Fruit fly (Drosophila melanogaster): ENCODE results near the gene CG34338.

The CG34338 gene

DNA sequence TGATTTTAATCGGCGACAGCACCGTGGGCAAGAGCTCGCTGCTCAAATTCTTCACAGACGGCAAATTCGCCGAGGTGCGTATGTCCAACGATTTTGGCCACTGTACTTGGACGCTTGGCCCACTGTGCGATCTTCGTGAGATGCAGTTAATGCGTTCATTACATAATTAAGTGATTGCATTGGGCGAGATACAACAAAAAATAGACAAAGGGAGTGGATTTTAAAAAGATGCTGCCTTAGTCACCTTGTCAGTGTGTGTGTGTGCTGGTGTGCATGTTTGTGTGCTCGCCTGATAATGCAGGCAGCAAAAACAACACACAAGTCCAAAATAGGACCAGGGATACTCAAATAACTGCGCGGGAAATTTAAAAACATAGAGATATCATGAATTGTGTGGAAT is 33.3 kb upstream of the CG34338 start:
- no peak for TF ChIP-seq toe (GFP tag; optimal IDR thresholded peaks at IDR 0.05)
- TF ChIP-seq cic (GFP tag; optimal IDR thresholded peaks at IDR 0.05): no peak
- no peak for TF ChIP-seq bab1 (GFP tag; optimal IDR thresholded peaks at IDR 0.05)
- no peak for TF ChIP-seq CG1620 (GFP tag; optimal IDR thresholded peaks at IDR 0.05)
- no peak for TF ChIP-seq Clk (GFP tag; optimal IDR thresholded peaks at IDR 0.05)

dm6 chrX:7736593-7736992 is 31.9 kb upstream of the CG34338 start, which contains the start of gene Tom40:
Gene Tom40, plus strand, starts transcription at chrX:7736893.
- TF ChIP-seq CG12768 (GFP tag; optimal IDR thresholded peaks at IDR 0.05) (no peak), CG5204 (GFP tag; optimal IDR thresholded peaks at IDR 0.05) (no peak), Mnt (GFP tag; optimal IDR thresholded peaks at IDR 0.05) (no peak), CG14711 (tag; optimal IDR thresholded peaks at IDR 0.05) (no peak), cic (GFP tag; optimal IDR thresholded peaks at IDR 0.05) (no peak), Crg-1 (GFP tag; optimal IDR thresholded peaks at IDR 0.05) (no peak), kay (GFP tag; ENCODE audit: borderline replicate concordance) (no peak), CG7101 (tag; optimal IDR thresholded peaks at IDR 0.05) (no peak), pad (GFP tag; optimal IDR thresholded peaks at IDR 0.05) (no peak), CG33017 (tag; optimal IDR thresholded peaks at IDR 0.05) (no peak), CG1620 (GFP tag; optimal IDR thresholded peaks at IDR 0.05) (no peak), toe (GFP tag; optimal IDR thresholded peaks at IDR 0.05) (no peak), Hr96 (GFP tag; optimal IDR thresholded peaks at IDR 0.05) (no peak), bab1 (GFP tag; optimal IDR thresholded peaks at IDR 0.05) (no peak), cnc (optimal IDR thresholded peaks at IDR 0.05) (no peak), CG11617 (GFP tag; optimal IDR thresholded peaks at IDR 0.05) (no peak), CG7045 (GFP tag; optimal IDR thresholded peaks at IDR 0.05) (no peak), ovo (GFP tag; optimal IDR thresholded peaks at IDR 0.05) (no peak), tj (GFP tag; optimal IDR thresholded peaks at IDR 0.05) (no peak), Clk (GFP tag; optimal IDR thresholded peaks at IDR 0.05) (no peak)

DNA sequence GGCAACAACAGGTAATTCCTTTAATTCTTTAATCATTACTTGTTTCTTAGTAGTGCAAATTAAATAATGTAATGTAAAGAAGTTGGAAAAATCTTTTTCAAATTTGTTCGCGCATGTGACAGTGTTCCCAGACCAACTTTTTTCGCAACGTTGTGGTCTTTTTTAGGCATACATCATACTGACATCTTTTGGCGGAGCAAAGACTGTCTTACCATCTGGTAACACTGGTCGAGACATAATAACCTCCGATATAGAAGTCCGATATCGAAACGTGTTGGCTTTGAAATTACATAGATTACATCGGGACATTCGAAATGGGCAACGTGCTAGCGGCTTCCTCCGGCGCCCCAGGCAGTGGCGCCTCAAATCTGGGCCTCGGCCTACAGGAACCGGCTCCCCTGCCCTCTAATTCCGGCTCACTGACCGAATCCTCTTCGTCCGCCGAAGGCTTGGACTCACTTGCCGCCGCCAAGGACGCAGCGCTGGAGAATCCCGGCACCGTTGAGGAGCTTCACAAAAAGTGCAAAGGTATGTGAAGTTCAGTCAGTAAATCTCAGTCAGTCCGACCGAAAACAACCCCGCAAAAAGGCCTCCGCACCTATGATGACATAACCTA is 31.3 kb upstream of the CG34338 start:
- TF ChIP-seq CG14711 (tag; optimal IDR thresholded peaks at IDR 0.05) (peak; percentile 17), CG7101 (tag; optimal IDR thresholded peaks at IDR 0.05) (peak; percentile 20), CG12768 (GFP tag; optimal IDR thresholded peaks at IDR 0.05) (no peak), CG33017 (tag; optimal IDR thresholded peaks at IDR 0.05) (no peak), bab1 (GFP tag; optimal IDR thresholded peaks at IDR 0.05) (peak; percentile 29), CG1620 (GFP tag; optimal IDR thresholded peaks at IDR 0.05) (no peak), ovo (GFP tag; optimal IDR thresholded peaks at IDR 0.05) (no peak), cnc (optimal IDR thresholded peaks at IDR 0.05) (no peak), Mnt (GFP tag; optimal IDR thresholded peaks at IDR 0.05) (peak; percentile 54), Hr96 (GFP tag; optimal IDR thresholded peaks at IDR 0.05) (no peak), toe (GFP tag; optimal IDR thresholded peaks at IDR 0.05) (no peak)

dm6 chrX:7744036-7744435 is 24.5 kb upstream of the CG34338 start:
- no peak for TF ChIP-seq Crg-1 (GFP tag; optimal IDR thresholded peaks at IDR 0.05)
- TF ChIP-seq tj (GFP tag; optimal IDR thresholded peaks at IDR 0.05): no peak
- TF ChIP-seq CG7045 (GFP tag; optimal IDR thresholded peaks at IDR 0.05): no peak
- no peak for TF ChIP-seq CG33017 (tag; optimal IDR thresholded peaks at IDR 0.05)
- no peak for TF ChIP-seq CG14711 (tag; optimal IDR thresholded peaks at IDR 0.05)
- no peak for TF ChIP-seq toe (GFP tag; optimal IDR thresholded peaks at IDR 0.05)
- no peak for TF ChIP-seq CG1620 (GFP tag; optimal IDR thresholded peaks at IDR 0.05)
- no peak for TF ChIP-seq cic (GFP tag; optimal IDR thresholded peaks at IDR 0.05)
- TF ChIP-seq ovo (GFP tag; optimal IDR thresholded peaks at IDR 0.05): no peak
- no peak for TF ChIP-seq CG11617 (GFP tag; optimal IDR thresholded peaks at IDR 0.05)
- no peak for TF ChIP-seq Hr96 (GFP tag; optimal IDR thresholded peaks at IDR 0.05)
- no peak for TF ChIP-seq kay (GFP tag; ENCODE audit: borderline replicate concordance)
- no peak for TF ChIP-seq pad (GFP tag; optimal IDR thresholded peaks at IDR 0.05)
- no peak for TF ChIP-seq CG7101 (tag; optimal IDR thresholded peaks at IDR 0.05)
- no peak for TF ChIP-seq bab1 (GFP tag; optimal IDR thresholded peaks at IDR 0.05)
- no peak for TF ChIP-seq Clk (GFP tag; optimal IDR thresholded peaks at IDR 0.05)
- no peak for TF ChIP-seq CG12768 (GFP tag; optimal IDR thresholded peaks at IDR 0.05)

DNA sequence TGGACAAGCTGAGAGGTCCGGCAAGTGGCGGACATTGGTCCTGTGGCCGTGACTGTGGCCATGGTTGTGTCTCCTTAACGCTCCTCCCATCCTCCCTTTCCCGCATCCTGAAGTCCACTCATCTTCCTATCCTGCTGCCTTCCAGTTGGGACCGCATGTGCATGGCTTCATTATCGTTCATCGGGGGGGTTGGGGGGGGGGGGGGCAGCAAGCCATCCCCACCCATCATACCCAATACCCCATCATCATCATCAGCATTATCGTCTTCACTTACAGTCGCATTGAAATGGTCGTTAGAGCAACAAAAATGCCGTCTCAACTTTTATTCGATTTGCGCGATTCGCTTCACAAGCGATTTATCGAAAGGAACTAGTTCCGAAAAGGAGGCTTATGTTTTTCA is 22.2 kb upstream of the CG34338 start:
- TF ChIP-seq Clk (GFP tag; optimal IDR thresholded peaks at IDR 0.05) (no peak), tj (GFP tag; optimal IDR thresholded peaks at IDR 0.05) (no peak), cnc (optimal IDR thresholded peaks at IDR 0.05) (no peak), ovo (GFP tag; optimal IDR thresholded peaks at IDR 0.05) (no peak), cic (GFP tag; optimal IDR thresholded peaks at IDR 0.05) (no peak), Mnt (GFP tag; optimal IDR thresholded peaks at IDR 0.05) (no peak), Crg-1 (GFP tag; optimal IDR thresholded peaks at IDR 0.05) (no peak), CG7101 (tag; optimal IDR thresholded peaks at IDR 0.05) (no peak), CG33017 (tag; optimal IDR thresholded peaks at IDR 0.05) (no peak), CG14711 (tag; optimal IDR thresholded peaks at IDR 0.05) (no peak), kay (GFP tag; ENCODE audit: borderline replicate concordance) (no peak), toe (GFP tag; optimal IDR thresholded peaks at IDR 0.05) (no peak)

DNA sequence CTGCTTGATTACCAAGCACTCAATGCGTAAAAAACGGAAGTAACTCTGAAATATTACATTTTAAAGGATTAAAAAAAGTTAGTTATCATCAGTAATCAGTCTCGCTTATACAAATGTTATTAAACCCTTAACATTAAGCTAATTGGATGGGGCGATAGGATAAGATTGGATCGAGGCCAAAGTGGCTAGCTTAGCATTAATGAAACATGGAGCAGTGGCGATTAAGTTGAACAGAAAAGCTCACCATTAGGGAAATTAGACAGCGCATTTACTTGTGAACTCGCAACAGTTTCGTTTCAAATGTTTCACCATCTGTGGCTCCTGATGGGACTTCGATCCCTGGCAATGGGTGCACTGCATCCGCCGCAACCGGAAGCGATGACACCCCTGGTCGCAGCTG is 3.9 kb upstream of the CG34338 start, which contains the start of gene Ir7a:
Gene Ir7a (plus strand): TSS at position 301 of the 400 bp plus-strand sequence.
- TF ChIP-seq Clk (GFP tag; optimal IDR thresholded peaks at IDR 0.05): no peak
- no peak for TF ChIP-seq pad (GFP tag; optimal IDR thresholded peaks at IDR 0.05)

DNA sequence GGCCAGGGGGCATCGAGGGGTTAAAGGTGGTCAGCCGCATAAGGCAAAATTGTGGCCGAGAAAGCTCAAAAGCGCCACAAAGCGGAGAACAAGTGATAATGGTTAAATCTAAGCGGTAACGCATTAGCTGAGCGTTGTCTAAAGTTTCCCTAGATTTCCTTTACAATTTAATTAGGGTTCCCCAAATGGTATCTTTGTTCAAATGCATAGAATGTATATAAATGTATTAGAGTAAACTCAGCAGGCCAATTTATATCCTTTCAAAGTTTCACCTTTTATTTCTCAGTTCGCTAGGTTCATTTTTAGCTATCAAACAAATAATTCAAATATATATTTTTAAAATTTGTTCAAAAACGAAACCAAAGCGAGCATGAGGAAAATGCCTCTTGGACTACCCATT is 9.4 kb downstream of the CG34338 start, which contains the start of gene CG32718:
Gene CG32718 (plus strand): TSS at position 301 of the 400 bp plus-strand sequence.
- TF ChIP-seq CG11617 (GFP tag; optimal IDR thresholded peaks at IDR 0.05): no peak
- no peak for TF ChIP-seq Mnt (GFP tag; optimal IDR thresholded peaks at IDR 0.05)
- no peak for TF ChIP-seq CG7101 (tag; optimal IDR thresholded peaks at IDR 0.05)
- TF ChIP-seq pad (GFP tag; optimal IDR thresholded peaks at IDR 0.05): no peak
- TF ChIP-seq CG33017 (tag; optimal IDR thresholded peaks at IDR 0.05): no peak
- no peak for TF ChIP-seq cnc (optimal IDR thresholded peaks at IDR 0.05)
- no peak for TF ChIP-seq CG14711 (tag; optimal IDR thresholded peaks at IDR 0.05)
- no peak for TF ChIP-seq toe (GFP tag; optimal IDR thresholded peaks at IDR 0.05)
- no peak for TF ChIP-seq tj (GFP tag; optimal IDR thresholded peaks at IDR 0.05)
- TF ChIP-seq CG1620 (GFP tag; optimal IDR thresholded peaks at IDR 0.05): no peak
- TF ChIP-seq bab1 (GFP tag; optimal IDR thresholded peaks at IDR 0.05): no peak
- no peak for TF ChIP-seq CG7045 (GFP tag; optimal IDR thresholded peaks at IDR 0.05)
- TF ChIP-seq CG5204 (GFP tag; optimal IDR thresholded peaks at IDR 0.05): no peak
- no peak for TF ChIP-seq Clk (GFP tag; optimal IDR thresholded peaks at IDR 0.05)
- TF ChIP-seq kay (GFP tag; ENCODE audit: borderline replicate concordance): no peak
- TF ChIP-seq cic (GFP tag; optimal IDR thresholded peaks at IDR 0.05): no peak
- no peak for TF ChIP-seq Crg-1 (GFP tag; optimal IDR thresholded peaks at IDR 0.05)
- no peak for TF ChIP-seq Hr96 (GFP tag; optimal IDR thresholded peaks at IDR 0.05)

All from whole organism, adult.